Comparison of ENCODE assay signal across 1 fruit fly cellular context in genomic region chr2L:10703281-10703680, dm6.
TF ChIP-seq lines count a peak whose summit lies in the region.

CG6415 (plus strand) TSS chr2L:10703621.

TF ChIP-seq in whole organism, embryonic, 481 proteins besides CTCF, POLR2A, EP300 and RAD21 (continued from another document):
- TF ChIP-seq br (optimal IDR thresholded peaks at IDR 0.05; lab: Kevin White, UChicago): no peak
- peak; percentile 24 for TF ChIP-seq CG17802 (tag; optimal IDR thresholded peaks at IDR 0.05; lab: Kevin White, UChicago)
- TF ChIP-seq CG17912 (GFP tag; optimal IDR thresholded peaks at IDR 0.05; lab: Kevin White, UChicago): no peak
- TF ChIP-seq CHES-1-like (GFP tag; optimal IDR thresholded peaks at IDR 0.05; lab: Kevin White, UChicago): peak; percentile 14
- TF ChIP-seq pzg (GFP tag; optimal IDR thresholded peaks at IDR 0.05; lab: Kevin White, UChicago): no peak
- peak; percentile 76 for TF ChIP-seq CG12391 (tag; optimal IDR thresholded peaks at IDR 0.05; lab: Kevin White, UChicago)
- TF ChIP-seq schlank (tag; optimal IDR thresholded peaks at IDR 0.05; lab: Kevin White, UChicago): peak; percentile 25
- TF ChIP-seq CG1024 (GFP tag; IDR thresholded peaks at IDR 0.05; lab: Robert Waterston, UW): no peak
- TF ChIP-seq ac (GFP tag; optimal IDR thresholded peaks at IDR 0.05; lab: Kevin White, UChicago): no peak
- TF ChIP-seq Med (GFP tag; lab: Kevin White, UChicago): peak; percentile 95
- no peak for TF ChIP-seq MBD-R2 (GFP tag; IDR thresholded peaks at IDR 0.05; lab: Robert Waterston, UW)
- TF ChIP-seq CG32767 (GFP tag; IDR thresholded peaks at IDR 0.05; lab: Robert Waterston, UW): peak; percentile 21; the same call in 1 of the 2 replicates
- peak; percentile 44 for TF ChIP-seq CG33213 (GFP tag; optimal IDR thresholded peaks at IDR 0.05; lab: Kevin White, UChicago)
- TF ChIP-seq Dbx (GFP tag; IDR thresholded peaks at IDR 0.05; lab: Robert Waterston, UW): no peak
- peak; percentile 73 for TF ChIP-seq seq (GFP tag; IDR thresholded peaks at IDR 0.05; lab: Robert Waterston, UW)
- TF ChIP-seq sqz (GFP tag; optimal IDR thresholded peaks at IDR 0.05; lab: Kevin White, UChicago): peak; percentile 33
- TF ChIP-seq D (optimal IDR thresholded peaks at IDR 0.05; lab: Kevin White, UChicago): no peak
- TF ChIP-seq D (GFP tag; optimal IDR thresholded peaks at IDR 0.05; lab: Kevin White, UChicago): peak; percentile 68
- TF ChIP-seq ara (GFP tag; IDR thresholded peaks at IDR 0.05; lab: Robert Waterston, UW): peak; percentile 75
- TF ChIP-seq CG4820 (GFP tag; optimal IDR thresholded peaks at IDR 0.05; lab: Kevin White, UChicago): peak; percentile 75
- peak; percentile 63 for TF ChIP-seq CG17385 (GFP tag; optimal IDR thresholded peaks at IDR 0.05; lab: Kevin White, UChicago)
- TF ChIP-seq CG13894 (tag; optimal IDR thresholded peaks at IDR 0.05; lab: Kevin White, UChicago): peak; percentile 43
- TF ChIP-seq CG7786 (GFP tag; optimal IDR thresholded peaks at IDR 0.05; lab: Kevin White, UChicago): peak; percentile 71
- TF ChIP-seq CG7745 (tag; optimal IDR thresholded peaks at IDR 0.05; lab: Kevin White, UChicago): no peak
- TF ChIP-seq Taf1 (GFP tag; IDR thresholded peaks at IDR 0.05; lab: Robert Waterston, UW): peak; percentile 17; the same call in 1 of the 2 replicates
- TF ChIP-seq CG11398 (GFP tag; optimal IDR thresholded peaks at IDR 0.05; lab: Kevin White, UChicago): peak; percentile 42
- peak; percentile 60 for TF ChIP-seq Hr3 (GFP tag; optimal IDR thresholded peaks at IDR 0.05; lab: Kevin White, UChicago)
- no peak for TF ChIP-seq usp (GFP tag; optimal IDR thresholded peaks at IDR 0.05; lab: Kevin White, UChicago)
- TF ChIP-seq CG2678 (tag; optimal IDR thresholded peaks at IDR 0.05; lab: Kevin White, UChicago): peak; percentile 87
- TF ChIP-seq sd (tag; optimal IDR thresholded peaks at IDR 0.05; lab: Kevin White, UChicago): no peak
- peak; percentile 53 for TF ChIP-seq B-H1 (GFP tag; IDR thresholded peaks at IDR 0.05; lab: Robert Waterston, UW)
- TF ChIP-seq jing (GFP tag; optimal IDR thresholded peaks at IDR 0.05; lab: Kevin White, UChicago): peak; percentile 40
- peak; percentile 81 for TF ChIP-seq CG18262 (tag; optimal IDR thresholded peaks at IDR 0.05; lab: Kevin White, UChicago)
- peak; percentile 59 for TF ChIP-seq CG4328 (GFP tag; optimal IDR thresholded peaks at IDR 0.05; lab: Kevin White, UChicago)
- peak; percentile 60 for TF ChIP-seq CG2875 (GFP tag; optimal IDR thresholded peaks at IDR 0.05; lab: Kevin White, UChicago)
- no peak for TF ChIP-seq ftz-f1 (GFP tag; optimal IDR thresholded peaks at IDR 0.05; lab: Kevin White, UChicago)
- no peak for TF ChIP-seq luna (GFP tag; optimal IDR thresholded peaks at IDR 0.05; lab: Kevin White, UChicago)
- TF ChIP-seq CG16815 (GFP tag; optimal IDR thresholded peaks at IDR 0.05; lab: Kevin White, UChicago): peak; percentile 31
- TF ChIP-seq tio (GFP tag; optimal IDR thresholded peaks at IDR 0.05; lab: Kevin White, UChicago): peak; percentile 36
- peak; percentile 74 for TF ChIP-seq ind (GFP tag; optimal IDR thresholded peaks at IDR 0.05; lab: Kevin White, UChicago)
- TF ChIP-seq Awh (GFP tag; IDR thresholded peaks at IDR 0.05; lab: Robert Waterston, UW): peak; percentile 76
- peak; percentile 77 for TF ChIP-seq lilli (GFP tag; optimal IDR thresholded peaks at IDR 0.05; lab: Kevin White, UChicago)
